Fruit fly (Drosophila melanogaster) whole organism, embryonic: Measurements from ENCODE around the gene Appl.

Experiments used
- Asciz ChIP-seq: fragments of 200-800 bp; sonication (Bioruptor generic); optimal IDR thresholded peaks from 2 replicates; lab custom pipeline; 2017; ENCODE audit warnings: missing biosample characterization, mild to moderate bottlenecking, missing genetic modification characterization, missing genetic modification reagents
- B-H1 ChIP-seq: fragments of 200-800 bp; sonication (Bioruptor generic); IDR thresholded peaks from 3 replicates; pipeline ENCODE4 v1.3.6; 2022; ENCODE audit warnings: missing biosample characterization, missing genetic modification characterization
- CG12071 ChIP-seq: fragments of 200-800 bp; sonication (Bioruptor generic); optimal IDR thresholded peaks from 3 replicates; lab custom pipeline; 2018; ENCODE audit warnings: missing biosample characterization, mild to moderate bottlenecking, missing genetic modification characterization
- CG12659 ChIP-seq: fragments of 200-800 bp; sonication (Bioruptor generic); optimal IDR thresholded peaks from 3 replicates; lab custom pipeline; 2017; ENCODE audit warnings: mild to moderate bottlenecking, missing biosample characterization, missing genetic modification reagents, missing genetic modification characterization
- CG12942 ChIP-seq: fragments of 200-800 bp; sonication (Bioruptor generic); optimal IDR thresholded peaks from 3 replicates; lab custom pipeline; 2016; ENCODE audit warnings: missing biosample characterization, missing genetic modification characterization
- CG13287 ChIP-seq: fragments of 200-800 bp; sonication (Bioruptor generic); IDR thresholded peaks from 2 replicates; pipeline ENCODE4 v1.3.6; 2022; ENCODE audit warnings: missing biosample characterization, missing genetic modification characterization; ENCODE audit not compliant: partially characterized antibody
- CG17359 ChIP-seq: fragments of 200-800 bp; sonication (Bioruptor generic); optimal IDR thresholded peaks from 3 replicates; lab custom pipeline; 2018; ENCODE audit warnings: missing biosample characterization, mild to moderate bottlenecking, missing genetic modification characterization, moderate library complexity
- CG1832 ChIP-seq: fragments of 200-800 bp; sonication (Bioruptor generic); optimal IDR thresholded peaks from 2 replicates; lab custom pipeline; 2017; ENCODE audit warnings: missing biosample characterization, mild to moderate bottlenecking, missing genetic modification characterization, inconsistent platforms
- CG2129 ChIP-seq: fragments of 200-800 bp; sonication (Bioruptor generic); IDR thresholded peaks from 2 replicates; pipeline ENCODE4 v1.3.6; 2022; ENCODE audit warnings: missing biosample characterization, missing genetic modification characterization; ENCODE audit not compliant: partially characterized antibody
- CG3163 ChIP-seq: fragments of 200-800 bp; sonication (Bioruptor generic); optimal IDR thresholded peaks from 3 replicates; lab custom pipeline; 2016; ENCODE audit warnings: missing biosample characterization, missing genetic modification characterization
- CG8290 ChIP-seq, 3 experiments: fragments of 200-800 bp; sonication (Bioruptor generic); optimal IDR thresholded peaks; 2 replicates each; lab custom pipeline; 2016 to 2019; ENCODE audit warnings: missing biosample characterization in 3 of 3, missing genetic modification characterization in 3 of 3, mild to moderate bottlenecking in 2 of 3, moderate library complexity in 1 of 3
- CG9215 ChIP-seq: fragments of 200-800 bp; sonication (Bioruptor generic); IDR thresholded peaks from 2 replicates; pipeline ENCODE4 v1.3.6; 2022; ENCODE audit warnings: missing biosample characterization, missing genetic modification characterization
- CkIIα-i1 ChIP-seq: fragments of 200-800 bp; sonication (Bioruptor generic); IDR thresholded peaks from 2 replicates; pipeline ENCODE4 v1.3.6; 2022; ENCODE audit warnings: missing biosample characterization, missing genetic modification characterization
- Deaf1 ChIP-seq: fragments of 200-800 bp; optimal IDR thresholded peaks from 3 replicates; lab custom pipeline; 2019; ENCODE audit warnings: missing biosample characterization, mild to moderate bottlenecking, missing genetic modification characterization, moderate library complexity
- Eip74EF ChIP-seq, 2 experiments: fragments of 200-800 bp in 1 of 2; fragments of >200 bp in 1 of 2; sonication (Bioruptor generic) in 1 of 2; optimal IDR thresholded peaks; 2 replicates each; lab custom pipeline; 2017 to 2019; ENCODE audit warnings: missing biosample characterization in 2 of 2, missing genetic modification characterization in 2 of 2, mild to moderate bottlenecking in 1 of 2, moderate library complexity in 1 of 2
- Fer2 ChIP-seq: fragments of 200-800 bp; sonication (Bioruptor generic); optimal IDR thresholded peaks from 2 replicates; lab custom pipeline; 2018; ENCODE audit warnings: missing biosample characterization, mild to moderate bottlenecking, missing genetic modification characterization, moderate library complexity
- HLH3B ChIP-seq: fragments of 200-800 bp; sonication (Bioruptor generic); IDR thresholded peaks from 2 replicates; pipeline ENCODE4 v1.3.6; 2022; ENCODE audit warnings: missing biosample characterization, missing genetic modification characterization
- Kr ChIP-seq: fragments of 200-800 bp; sonication (Bioruptor generic); optimal IDR thresholded peaks from 2 replicates; lab custom pipeline; 2017; ENCODE audit warnings: missing biosample characterization, mild to moderate bottlenecking, missing genetic modification characterization
- Max ChIP-seq: fragments of 200-800 bp; sonication (Bioruptor generic); optimal IDR thresholded peaks from 2 replicates; lab custom pipeline; 2016; ENCODE audit warnings: missing biosample characterization, mild to moderate bottlenecking, missing genetic modification characterization
- Meics ChIP-seq: fragments of 200-800 bp; sonication (Bioruptor generic); optimal IDR thresholded peaks from 2 replicates; lab custom pipeline; 2017; ENCODE audit warnings: missing biosample characterization, mild to moderate bottlenecking, missing genetic modification characterization
- NC2α ChIP-seq: fragments of 200-800 bp; sonication (Bioruptor generic); optimal IDR thresholded peaks from 2 replicates; lab custom pipeline; 2016; ENCODE audit warnings: missing biosample characterization, missing genetic modification characterization
- Ravus ChIP-seq: fragments of 200-800 bp; sonication (Bioruptor generic); IDR thresholded peaks from 2 replicates; pipeline ENCODE4 v1.3.6; 2022; ENCODE audit warnings: missing biosample characterization, missing genetic modification characterization
- Stat92E ChIP-seq, 3 experiments: fragments of >200 bp in 2 of 3; fragments of 200-800 bp in 1 of 3; sonication (Bioruptor generic) in 1 of 3; optimal IDR thresholded peaks; 2 replicates each; lab custom pipeline; 2017 to 2019; ENCODE audit warnings: missing biosample characterization in 3 of 3, missing genetic modification characterization in 3 of 3, mild to moderate bottlenecking in 1 of 3, moderate library complexity in 1 of 3
- YL-1 ChIP-seq: fragments of 200-800 bp; sonication (Bioruptor generic); optimal IDR thresholded peaks from 3 replicates; lab custom pipeline; 2017; ENCODE audit warnings: missing biosample characterization, mild to moderate bottlenecking, missing genetic modification characterization
- ab ChIP-seq: fragments of 200-800 bp; sonication (Bioruptor generic); optimal IDR thresholded peaks from 2 replicates; lab custom pipeline; 2016; ENCODE audit warnings: missing biosample characterization, missing genetic modification characterization
- ap ChIP-seq: fragments of 200-800 bp; sonication (Bioruptor generic); IDR thresholded peaks from 2 replicates; pipeline ENCODE4 v1.3.6; 2022; ENCODE audit warnings: missing biosample characterization, missing genetic modification characterization
- bab2 ChIP-seq: fragments of 200-800 bp; sonication (Bioruptor generic); optimal IDR thresholded peaks from 2 replicates; lab custom pipeline; 2016; ENCODE audit warnings: missing biosample characterization, missing genetic modification characterization
- bcd ChIP-seq: fragments of 200-800 bp; sonication (Bioruptor generic); optimal IDR thresholded peaks from 2 replicates; lab custom pipeline; 2017; ENCODE audit warnings: missing biosample characterization, mild to moderate bottlenecking, missing genetic modification characterization
- br ChIP-seq: fragments of >200 bp; optimal IDR thresholded peaks from 2 replicates; lab custom pipeline; 2017
- chinmo ChIP-seq: fragments of 200-800 bp; sonication (Bioruptor generic); IDR thresholded peaks from 4 replicates; pipeline ENCODE4 v1.3.6; 2022; ENCODE audit warnings: missing biosample characterization, missing genetic modification characterization; ENCODE audit not compliant: partially characterized antibody
- chn ChIP-seq: fragments of 200-800 bp; sonication (Bioruptor generic); optimal IDR thresholded peaks from 2 replicates; lab custom pipeline; 2016; ENCODE audit warnings: missing biosample characterization, missing genetic modification characterization
- dan ChIP-seq: fragments of 200-800 bp; sonication (Bioruptor generic); IDR thresholded peaks from 2 replicates; pipeline ENCODE4 v1.3.6; 2022; ENCODE audit warnings: missing biosample characterization, missing genetic modification characterization
- fd96Cb ChIP-seq: fragments of 200-800 bp; sonication (Bioruptor generic); optimal IDR thresholded peaks from 2 replicates; lab custom pipeline; 2018; ENCODE audit warnings: missing biosample characterization, mild to moderate bottlenecking, missing genetic modification characterization, moderate library complexity
- ind ChIP-seq: fragments of 200-800 bp; sonication (Bioruptor generic); optimal IDR thresholded peaks from 3 replicates; lab custom pipeline; 2016; ENCODE audit warnings: missing biosample characterization, missing genetic modification characterization
- lab ChIP-seq: fragments of 200-800 bp; sonication (Bioruptor generic); optimal IDR thresholded peaks from 3 replicates; lab custom pipeline; 2017; ENCODE audit warnings: missing biosample characterization, missing genetic modification characterization, mild to moderate bottlenecking, moderate library complexity, missing genetic modification reagents
- lola ChIP-seq, 3 experiments: fragments of >200 bp in 2 of 3; fragments of 200-800 bp in 1 of 3; sonication (Bioruptor generic) in 1 of 3; optimal IDR thresholded peaks; 2 replicates each; lab custom pipeline; 2017 to 2019; ENCODE audit warnings: missing biosample characterization in 3 of 3, missing genetic modification characterization in 3 of 3, mild to moderate bottlenecking in 1 of 3, moderate library complexity in 1 of 3
- nau ChIP-seq: fragments of 200-800 bp; sonication (Bioruptor generic); optimal IDR thresholded peaks from 3 replicates; lab custom pipeline; 2017; ENCODE audit warnings: missing biosample characterization, mild to moderate bottlenecking, missing genetic modification characterization, missing genetic modification reagents
- oc ChIP-seq: fragments of 200-800 bp; sonication (Bioruptor generic); optimal IDR thresholded peaks from 2 replicates; lab custom pipeline; 2018; ENCODE audit warnings: missing biosample characterization, mild to moderate bottlenecking, missing genetic modification characterization, moderate library complexity
- pan ChIP-seq, 4 experiments: fragments of >200 bp in 3 of 4; fragments of 200-800 bp in 1 of 4; sonication (Bioruptor generic) in 1 of 4; optimal IDR thresholded peaks in 3 of 4; IDR thresholded peaks in 1 of 4; 2 replicates each; pipeline versions ENCODE4 v1.3.6 to Lab custom; 2017 to 2022; ENCODE audit warnings: missing biosample characterization in 2 of 4, missing genetic modification characterization in 2 of 4, mixed read lengths in 1 of 4
- rib ChIP-seq: fragments of 200-800 bp; sonication (Bioruptor generic); IDR thresholded peaks from 2 replicates; pipeline ENCODE4 v1.3.6; 2022; ENCODE audit warnings: missing biosample characterization, missing genetic modification characterization
- ro ChIP-seq: fragments of 200-800 bp; sonication (Bioruptor generic); IDR thresholded peaks from 2 replicates; pipeline ENCODE4 v1.3.6; 2022; ENCODE audit warnings: missing biosample characterization, missing genetic modification characterization
- sisA ChIP-seq: fragments of 200-800 bp; sonication (Bioruptor generic); IDR thresholded peaks from 2 replicates; pipeline ENCODE4 v1.3.6; 2022; ENCODE audit warnings: missing biosample characterization, missing genetic modification characterization
- sna ChIP-seq: fragments of 200-800 bp; sonication (Bioruptor generic); IDR thresholded peaks from 2 replicates; pipeline ENCODE4 v1.3.6; 2022; ENCODE audit warnings: missing biosample characterization, missing genetic modification characterization; ENCODE audit not compliant: partially characterized antibody
- sr ChIP-seq: fragments of 200-800 bp; sonication (Bioruptor generic); IDR thresholded peaks from 3 replicates; pipeline ENCODE4 v1.3.6; 2022; ENCODE audit warnings: missing biosample characterization, missing genetic modification characterization
- tna ChIP-seq: fragments of 200-800 bp; sonication (Bioruptor generic); IDR thresholded peaks from 2 replicates; pipeline ENCODE4 v1.3.6; 2022; ENCODE audit warnings: missing biosample characterization, missing genetic modification characterization; ENCODE audit not compliant: partially characterized antibody
- zen ChIP-seq: fragments of 200-800 bp; sonication (Bioruptor generic); optimal IDR thresholded peaks from 3 replicates; lab custom pipeline; 2018; ENCODE audit warnings: missing biosample characterization, mild to moderate bottlenecking, missing genetic modification characterization, moderate library complexity

Appl gene

dm6 chrX:523179-523851 lies 7.0 kb upstream of the Appl start, which contains the start of gene elav (continued):
- TF ChIP-seq sr (GFP tag; lab: Robert Waterston, UW) (peak; percentile 87; the same call in 2 of the 3 replicates), Kr (GFP tag; lab: Kevin White, UChicago) (peak; percentile 89), CG17359 (tag; lab: Kevin White, UChicago) (peak; percentile 98), CG12659 (GFP tag; lab: Kevin White, UChicago) (peak; percentile 99), lola (GFP tag; optimal IDR thresholded peaks at IDR 0.05; lab: Kevin White, UChicago) (peak in 1 of 3 experiments; percentile 99), lab (GFP tag; lab: Kevin White, UChicago) (peak; percentile 99), CG12071 (GFP tag; lab: Kevin White, UChicago) (peak; percentile 96), HLH3B (GFP tag; lab: Robert Waterston, UW) (peak; percentile 98), YL-1 (GFP tag; lab: Kevin White, UChicago) (peak; percentile 97), br (no peak), bcd (peak; percentile 98), NC2α (GFP tag; lab: Kevin White, UChicago) (peak; percentile 91), B-H1 (GFP tag; lab: Robert Waterston, UW) (peak; percentile 96), pan (optimal IDR thresholded peaks at IDR 0.05; lab: Kevin White, UChicago) (no peak), pan (GFP tag; optimal IDR thresholded peaks at IDR 0.05 in 1 of 2, IDR thresholded peaks at IDR 0.05 in 1 of 2) (peak in 1 of 2 experiments; percentile 98), Max (GFP tag; lab: Kevin White, UChicago) (peak; percentile 97), chn (peak; percentile 98), Stat92E (GFP tag; optimal IDR thresholded peaks at IDR 0.05; lab: Kevin White, UChicago) (peak in 1 of 3 experiments; percentile 99), Eip74EF (GFP tag; optimal IDR thresholded peaks at IDR 0.05; lab: Kevin White, UChicago) (peak in 1 of 2 experiments; percentile 98), oc (tag; lab: Kevin White, UChicago) (peak; percentile 99), tna (GFP tag; lab: Robert Waterston, UW) (no peak), Meics (GFP tag; lab: Kevin White, UChicago) (peak; percentile 99), CG9215 (GFP tag; lab: Robert Waterston, UW) (peak; percentile 98), CG12942 (GFP tag; lab: Kevin White, UChicago) (peak; percentile 96), CG8290 (GFP tag; optimal IDR thresholded peaks at IDR 0.05; lab: Kevin White, UChicago) (peak; percentile 98), CG8290 (tag; optimal IDR thresholded peaks at IDR 0.05; lab: Kevin White, UChicago) (peak; percentile 88 to 95), ro (peak; percentile 96), Deaf1 (tag; lab: Kevin White, UChicago) (peak; percentile 88), dan (GFP tag; lab: Robert Waterston, UW) (peak; percentile 93), CG2129 (GFP tag; lab: Robert Waterston, UW) (no peak), Fer2 (tag; lab: Kevin White, UChicago) (peak; percentile 98), rib (GFP tag; lab: Robert Waterston, UW) (peak; percentile 97), chinmo (no peak), ap (GFP tag; lab: Robert Waterston, UW) (peak; percentile 96), CG1832 (GFP tag; lab: Kevin White, UChicago) (peak; percentile 8), CG3163 (peak; percentile 77), Asciz (peak; percentile 97), ab (GFP tag; lab: Kevin White, UChicago) (peak; percentile 86), fd96Cb (tag; lab: Kevin White, UChicago) (peak; percentile 98), sisA (GFP tag; lab: Robert Waterston, UW) (peak; percentile 98), CkIIα-i1 (GFP tag; lab: Robert Waterston, UW) (peak; percentile 79), bab2 (peak; percentile 97), Ravus (GFP tag; lab: Robert Waterston, UW) (peak; percentile 92), sna (0 out of 2 replicates have a peak, but pooled peaks have one; percentile 21), nau (GFP tag; lab: Kevin White, UChicago) (peak; percentile 98), CG13287 (GFP tag; lab: Robert Waterston, UW) (peak; percentile 64; the same call in 1 of the 2 replicates), ind (peak; percentile 98), zen (tag; lab: Kevin White, UChicago) (peak; percentile 98)
